Fruit fly (Drosophila melanogaster): Measurements from ENCODE around the gene CG31145.

dm6 chr3R:23704383-23705033 is 35.0 kb upstream of the CG31145 start, which contains the start of gene Gba1b:
- TF ChIP-seq CG8478 (optimal IDR thresholded peaks at IDR 0.05) (no peak), CTCF (optimal IDR thresholded peaks at IDR 0.05) (no peak)
